Worm (Caenorhabditis elegans) whole organism, L4 larva: ENCODE results near the gene C06H5.12.

Source experiments
- lin-1 ChIP-seq: fragments of 200-800 bp; sonication (Bioruptor generic); IDR thresholded peaks from 2 replicates; pipeline ENCODE4 v1.3.6; 2022; ENCODE audit warnings: missing genetic modification reagents, missing genetic modification characterization, missing compliant biosample characterization
- lin-39 ChIP-seq: fragments of 150-350 bp; optimal IDR thresholded peaks from 2 replicates; lab custom pipeline; 2014; ENCODE audit warnings: missing biosample characterization, missing genetic modification reagents, missing genetic modification characterization
- nhr-28 ChIP-seq: fragments of 150-350 bp; optimal IDR thresholded peaks from 2 replicates; lab custom pipeline; 2014; ENCODE audit warnings: missing biosample characterization, missing genetic modification characterization
- nhr-77 ChIP-seq: fragments of 150-350 bp; optimal IDR thresholded peaks from 2 replicates; lab custom pipeline; 2014; ENCODE audit warnings: missing biosample characterization, missing genetic modification characterization

DNA sequence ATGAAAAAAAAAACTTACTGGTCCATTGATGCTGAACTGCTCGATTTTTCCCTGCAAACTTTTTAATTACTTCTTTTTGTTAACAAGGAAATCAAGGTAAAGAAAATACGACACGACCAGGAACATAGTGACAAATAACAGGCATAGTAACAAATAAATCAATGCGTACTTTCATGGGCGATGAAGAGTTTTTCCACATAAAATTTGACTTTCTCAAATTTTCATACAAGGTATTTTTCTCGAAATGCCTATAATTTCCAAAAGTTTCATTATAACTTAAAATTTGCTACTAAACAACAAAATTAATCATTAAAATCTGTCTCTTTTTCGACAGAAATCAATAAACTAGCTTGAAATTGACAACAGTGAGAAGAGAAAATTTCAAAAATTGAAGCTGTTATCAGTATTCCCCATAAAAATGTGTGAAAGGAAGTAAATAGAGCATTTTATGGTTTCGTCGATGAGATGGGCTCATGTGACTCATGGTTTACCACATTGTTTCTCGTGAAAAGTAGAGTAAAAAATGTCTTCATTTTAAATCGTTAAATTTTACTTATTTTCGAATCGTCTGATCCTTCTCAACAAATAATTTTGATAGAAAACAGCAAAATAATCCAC is 2.3 kb downstream of the C06H5.12 start, which contains the start of gene fbxa-156:
- TF ChIP-seq nhr-28 (tag; lab: Kevin White, UChicago) (no peak), lin-39 (no peak), nhr-77 (tag; lab: Kevin White, UChicago) (no peak), lin-1 (GFP tag; lab: Robert Waterston, UW) (no peak)
